Fruit fly (Drosophila melanogaster) Kc167 (cell line): Measurements from ENCODE around the gene mia.

ENCODE experiments used
- Myc ChIP-seq: fragments of >200 bp; optimal IDR thresholded peaks from 2 replicates; lab custom pipeline; 2017; ENCODE audit warnings: missing external identifiers
- h ChIP-seq: fragments of >200 bp; optimal IDR thresholded peaks from 3 replicates; lab custom pipeline; 2018; ENCODE audit warnings: missing external identifiers
- psq ChIP-seq: fragments of >200 bp; optimal IDR thresholded peaks from 2 replicates; lab custom pipeline; 2017; ENCODE audit warnings: missing external identifiers
- ttk ChIP-seq: sonication (Bioruptor generic); optimal IDR thresholded peaks from 2 replicates; lab custom pipeline; 2017; ENCODE audit warnings: missing external identifiers

- TF ChIP-seq Myc (no peak), h (lab: Kevin White, UChicago) (no peak), psq (lab: Kevin White, UChicago) (no peak), ttk (lab: Kevin White, UChicago) (no peak)
Observed at dm6 chr3R:5524804-5525203, 26.2 kb downstream of the mia start.
